Worm (Caenorhabditis elegans) whole organism, mixed stage, embryonic: ENCODE results near the gene T03G11.10.
A peak's percentile ranks its signal among the peaks of the same experiment; 100 is the strongest.

Experiments
- M03D4.4 ChIP-seq: sonication (generic microtip); optimal IDR thresholded peaks from 2 replicates; lab custom pipeline; 2017; ENCODE audit warnings: mild to moderate bottlenecking, missing genetic modification characterization, missing compliant biosample characterization
- blmp-1 ChIP-seq: fragments of 150-350 bp; optimal IDR thresholded peaks from 2 replicates; lab custom pipeline; 2014; ENCODE audit warnings: missing biosample characterization, missing genetic modification characterization
- ceh-43 ChIP-seq: fragments of 200-800 bp; sonication (Bioruptor generic); optimal IDR thresholded peaks from 2 replicates; lab custom pipeline; 2018; ENCODE audit warnings: mild to moderate bottlenecking, missing genetic modification characterization, moderate library complexity, missing compliant biosample characterization
- elt-1 ChIP-seq: sonication (generic microtip); optimal IDR thresholded peaks from 2 replicates; lab custom pipeline; 2017; ENCODE audit warnings: missing genetic modification characterization, mild to moderate bottlenecking, missing compliant biosample characterization, antibody characterized with exemption, moderate library complexity, borderline replicate concordance; ENCODE audit not compliant: insufficient read depth
- elt-3 ChIP-seq: fragments of 150-350 bp; optimal IDR thresholded peaks from 2 replicates; lab custom pipeline; 2014; ENCODE audit warnings: missing biosample characterization, missing genetic modification characterization
- lin-13 ChIP-seq: fragments of 150-350 bp; optimal IDR thresholded peaks from 2 replicates; lab custom pipeline; 2014; ENCODE audit warnings: missing biosample characterization, missing genetic modification characterization
- lsy-2 ChIP-seq: fragments of 150-350 bp; optimal IDR thresholded peaks from 2 replicates; lab custom pipeline; 2014; ENCODE audit warnings: missing biosample characterization, missing genetic modification characterization
- nhr-12 ChIP-seq: fragments of 150-350 bp; optimal IDR thresholded peaks from 2 replicates; lab custom pipeline; 2014; ENCODE audit warnings: missing biosample characterization, missing genetic modification characterization
- nhr-2 ChIP-seq: fragments of 150-350 bp; optimal IDR thresholded peaks from 2 replicates; lab custom pipeline; 2014; ENCODE audit warnings: missing biosample characterization, missing genetic modification characterization
- nhr-237 ChIP-seq: fragments of 150-350 bp; optimal IDR thresholded peaks from 2 replicates; lab custom pipeline; 2014; ENCODE audit warnings: missing biosample characterization, missing genetic modification characterization
- nhr-28 ChIP-seq: fragments of 150-350 bp; optimal IDR thresholded peaks from 2 replicates; lab custom pipeline; 2014; ENCODE audit warnings: missing biosample characterization, missing genetic modification characterization
- unc-39 ChIP-seq: fragments of 150-350 bp; optimal IDR thresholded peaks from 2 replicates; lab custom pipeline; 2014; ENCODE audit warnings: missing biosample characterization, missing genetic modification characterization
- ztf-11 ChIP-seq: fragments of 150-350 bp; optimal IDR thresholded peaks from 2 replicates; lab custom pipeline; 2014; ENCODE audit warnings: missing biosample characterization, missing genetic modification characterization

DNA sequence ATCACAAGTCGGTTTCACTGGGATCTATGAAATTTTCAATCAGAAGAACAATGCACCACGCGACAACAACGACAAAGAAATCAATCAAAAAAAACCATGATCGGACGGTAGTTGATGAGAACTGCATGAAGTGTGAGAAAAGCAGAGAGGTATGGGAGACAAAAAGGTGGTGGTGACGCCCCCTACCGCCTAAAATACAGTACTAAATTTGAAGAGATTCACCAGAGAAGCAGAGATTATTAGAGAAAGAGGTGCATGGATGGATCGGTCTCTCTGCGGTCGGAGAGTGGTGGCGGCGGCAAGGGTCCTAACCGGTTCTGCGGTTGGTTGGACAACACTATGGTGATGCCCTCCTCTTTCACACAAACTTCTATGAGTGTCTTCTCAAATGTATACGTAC, 51.7 kb downstream of the T03G11.10 start:
- no peak for TF ChIP-seq ceh-43 (GFP tag; lab: Kevin White, UChicago)
- TF ChIP-seq nhr-28 (tag; lab: Kevin White, UChicago), result no peak
- TF ChIP-seq nhr-12, result no peak
- TF ChIP-seq ztf-11 (tag; lab: Kevin White, UChicago), result no peak
- TF ChIP-seq unc-39, result no peak
- TF ChIP-seq lin-13 (tag; lab: Kevin White, UChicago), result no peak
- no peak for TF ChIP-seq blmp-1 (tag; lab: Kevin White, UChicago)
- TF ChIP-seq nhr-237, result peak; percentile 24
- TF ChIP-seq elt-3 (tag; lab: Kevin White, UChicago), result no peak
- TF ChIP-seq elt-1 (tag; lab: Kevin White, UChicago), result no peak
- TF ChIP-seq M03D4.4 (tag; lab: Kevin White, UChicago), result no peak
- no peak for TF ChIP-seq nhr-2
- TF ChIP-seq lsy-2 (tag; lab: Kevin White, UChicago), result peak; percentile 17
